Worm (Caenorhabditis elegans): Measurements from ENCODE around the gene sdz-36.

DNA sequence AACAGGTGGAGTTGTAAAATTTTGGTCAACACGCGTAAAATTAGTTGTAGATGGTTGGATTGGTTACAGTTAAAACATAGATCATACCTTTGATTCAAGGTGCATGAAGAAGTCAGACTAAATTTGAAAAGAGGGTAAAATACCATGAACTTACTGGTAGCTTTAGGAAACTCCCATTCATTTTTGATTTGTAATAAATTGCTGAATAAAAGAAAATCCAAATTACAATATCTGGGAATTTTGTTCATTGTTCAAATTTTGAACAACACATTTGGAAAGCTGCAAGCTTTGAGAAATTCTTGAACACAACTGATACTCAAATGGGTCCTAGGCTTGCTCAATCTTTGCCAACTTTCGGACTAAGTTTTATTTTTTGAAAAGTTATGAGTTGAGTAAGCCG lies 12.7 kb upstream of the sdz-36 start:
- TF ChIP-seq unc-39 (tag; optimal IDR thresholded peaks at IDR 0.05) (no peak), drap-1 (GFP tag; optimal IDR thresholded peaks at IDR 0.05) (no peak)

Measured in whole organism, mixed stage, embryonic.